Worm (Caenorhabditis elegans) whole organism, mixed stage, embryonic: ENCODE results near the gene K06A9.3.

Experiments used
- M03D4.4 ChIP-seq: sonication (generic microtip); optimal IDR thresholded peaks from 2 replicates; lab custom pipeline; 2017; ENCODE audit warnings: mild to moderate bottlenecking, missing genetic modification characterization, missing compliant biosample characterization
- elt-3 ChIP-seq: fragments of 150-350 bp; optimal IDR thresholded peaks from 2 replicates; lab custom pipeline; 2014; ENCODE audit warnings: missing biosample characterization, missing genetic modification characterization
- flh-1 ChIP-seq: fragments of 200-800 bp; sonication (Bioruptor generic); optimal IDR thresholded peaks from 2 replicates; lab custom pipeline; 2018; ENCODE audit warnings: mild to moderate bottlenecking, missing genetic modification characterization, moderate library complexity, missing compliant biosample characterization
- hlh-1 ChIP-seq: fragments of 150-350 bp; optimal IDR thresholded peaks from 2 replicates; lab custom pipeline; 2014; ENCODE audit warnings: missing biosample characterization, missing genetic modification reagents, missing genetic modification characterization
- lin-13 ChIP-seq: fragments of 150-350 bp; optimal IDR thresholded peaks from 2 replicates; lab custom pipeline; 2014; ENCODE audit warnings: missing biosample characterization, missing genetic modification characterization
- mab-5 ChIP-seq: fragments of 150-350 bp; optimal IDR thresholded peaks from 2 replicates; lab custom pipeline; 2014; ENCODE audit warnings: missing biosample characterization, missing genetic modification characterization
- nhr-237 ChIP-seq: fragments of 150-350 bp; optimal IDR thresholded peaks from 2 replicates; lab custom pipeline; 2014; ENCODE audit warnings: missing biosample characterization, missing genetic modification characterization
- nhr-28 ChIP-seq: fragments of 150-350 bp; optimal IDR thresholded peaks from 2 replicates; lab custom pipeline; 2014; ENCODE audit warnings: missing biosample characterization, missing genetic modification characterization
- nhr-76 ChIP-seq: sonication (generic microtip); optimal IDR thresholded peaks from 2 replicates; lab custom pipeline; 2017; ENCODE audit warnings: missing biosample characterization, missing genetic modification characterization
- pha-4 ChIP-seq: fragments of 150-350 bp; optimal IDR thresholded peaks from 2 replicates; lab custom pipeline; 2018; ENCODE audit warnings: missing biosample characterization, missing genetic modification reagents, missing genetic modification characterization
- snpc-4 ChIP-seq: fragments of 150-350 bp; optimal IDR thresholded peaks from 2 replicates; lab custom pipeline; 2014; ENCODE audit warnings: missing biosample characterization, missing genetic modification characterization
- unc-120 ChIP-seq: sonication (generic microtip); optimal IDR thresholded peaks from 2 replicates; lab custom pipeline; 2017; ENCODE audit warnings: missing genetic modification characterization, missing compliant biosample characterization; ENCODE audit not compliant: poor library complexity, severe bottlenecking
- unc-62 ChIP-seq: fragments of 150-350 bp; optimal IDR thresholded peaks from 2 replicates; lab custom pipeline; 2014; ENCODE audit warnings: missing biosample characterization, missing genetic modification reagents, missing genetic modification characterization

- TF ChIP-seq nhr-76 (tag; lab: Kevin White, UChicago) = no peak
- no peak for TF ChIP-seq snpc-4 (tag; lab: Kevin White, UChicago)
- TF ChIP-seq nhr-237 (tag; lab: Kevin White, UChicago) = no peak
- TF ChIP-seq flh-1 (GFP tag; lab: Kevin White, UChicago) = no peak
- TF ChIP-seq pha-4 (tag; lab: Kevin White, UChicago) = no peak
- peak; percentile 68 for TF ChIP-seq unc-120 (tag; lab: Kevin White, UChicago)
- TF ChIP-seq nhr-28 = no peak
- no peak for TF ChIP-seq elt-3
- TF ChIP-seq unc-62 (GFP tag; lab: Kevin White, UChicago) = peak; percentile 1
- TF ChIP-seq hlh-1 = peak; percentile 71
- no peak for TF ChIP-seq M03D4.4 (tag; lab: Kevin White, UChicago)
- TF ChIP-seq mab-5 (tag; lab: Kevin White, UChicago) = no peak
- no peak for TF ChIP-seq lin-13 (tag; lab: Kevin White, UChicago)
Observed at ce11 chrX:1522068-1522467, 13.1 kb downstream of the K06A9.3 start.
